Worm (Caenorhabditis elegans): ENCODE results near the gene srsx-17.

The srsx-17 gene

DNA sequence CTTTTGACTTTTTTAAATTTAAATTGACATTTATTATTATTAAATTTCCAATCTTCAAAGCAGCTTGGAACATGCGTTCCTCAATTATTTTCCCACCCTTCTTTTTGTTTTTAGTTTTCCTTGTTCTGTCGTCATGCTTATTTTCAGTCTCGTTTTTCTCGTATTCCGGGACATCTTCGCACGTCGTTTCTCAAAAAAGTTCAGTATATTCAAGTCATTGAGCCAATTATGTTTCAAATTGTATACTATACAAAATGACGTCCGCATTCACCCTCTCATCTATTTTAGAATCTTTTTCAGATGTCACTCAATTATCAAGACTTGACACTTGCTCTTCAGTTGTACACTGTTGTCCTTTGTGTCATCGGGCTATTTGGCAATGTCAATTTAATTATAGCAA, at the start of gene srsx-17:
TSS of gene srsx-17 (plus strand) at position 301 of the 400 bp plus-strand sequence.
- TF ChIP-seq ztf-4 (tag; optimal IDR thresholded peaks at IDR 0.05): no peak
- TF ChIP-seq egl-27 (tag; optimal IDR thresholded peaks at IDR 0.05): no peak
- no peak for TF ChIP-seq efl-1 (optimal IDR thresholded peaks at IDR 0.05)
- TF ChIP-seq efl-1 (GFP tag; optimal IDR thresholded peaks at IDR 0.05 in 1 of 2): peak in 1 of 2 experiments; percentile 18
- no peak for TF ChIP-seq C34B4.2 (tag; optimal IDR thresholded peaks at IDR 0.05)
- no peak for TF ChIP-seq fkh-10 (GFP tag; optimal IDR thresholded peaks at IDR 0.05)
- no peak for TF ChIP-seq nhr-28 (tag; optimal IDR thresholded peaks at IDR 0.05)

DNA sequence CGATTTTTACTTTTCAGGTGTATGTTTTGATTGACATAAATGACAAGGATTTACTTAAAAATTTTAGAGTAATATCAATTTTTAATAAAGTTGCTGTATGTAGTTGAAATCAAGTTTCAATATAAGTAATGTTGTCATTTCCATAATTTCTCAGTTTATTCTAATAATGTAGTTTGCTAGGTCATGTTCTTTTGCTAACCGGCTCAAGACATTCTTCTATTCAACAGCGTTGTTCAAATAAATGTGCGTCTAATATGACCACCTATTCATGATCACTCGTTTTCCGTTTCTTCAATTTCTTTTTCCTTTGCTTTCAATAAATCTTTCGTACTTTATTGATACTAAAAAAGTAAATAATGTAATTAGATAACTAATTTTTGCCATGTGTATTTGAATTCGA, 47.4 kb upstream of the srsx-17 start, which contains the start of gene C02G6.3:
TSS of gene C02G6.3 (plus strand) at position 301 of the 400 bp plus-strand sequence.
- TF ChIP-seq efl-3 (GFP tag; optimal IDR thresholded peaks at IDR 0.05) (no peak), nhr-237 (tag; optimal IDR thresholded peaks at IDR 0.05) (no peak), vab-15 (tag; optimal IDR thresholded peaks at IDR 0.05) (no peak), mep-1 (tag; optimal IDR thresholded peaks at IDR 0.05) (no peak), lin-39 (tag; optimal IDR thresholded peaks at IDR 0.05) (no peak), skn-1 (tag; optimal IDR thresholded peaks at IDR 0.05) (no peak), alr-1 (tag; optimal IDR thresholded peaks at IDR 0.05; ENCODE audit: borderline replicate concordance) (no peak), ceh-90 (tag; optimal IDR thresholded peaks at IDR 0.05) (no peak), C04F5.9 (tag; optimal IDR thresholded peaks at IDR 0.05) (no peak), unc-86 (tag; optimal IDR thresholded peaks at IDR 0.05) (no peak), nhr-11 (tag; optimal IDR thresholded peaks at IDR 0.05) (no peak), aha-1 (tag; optimal IDR thresholded peaks at IDR 0.05) (no peak), swsn-7 (tag; optimal IDR thresholded peaks at IDR 0.05) (no peak)

DNA sequence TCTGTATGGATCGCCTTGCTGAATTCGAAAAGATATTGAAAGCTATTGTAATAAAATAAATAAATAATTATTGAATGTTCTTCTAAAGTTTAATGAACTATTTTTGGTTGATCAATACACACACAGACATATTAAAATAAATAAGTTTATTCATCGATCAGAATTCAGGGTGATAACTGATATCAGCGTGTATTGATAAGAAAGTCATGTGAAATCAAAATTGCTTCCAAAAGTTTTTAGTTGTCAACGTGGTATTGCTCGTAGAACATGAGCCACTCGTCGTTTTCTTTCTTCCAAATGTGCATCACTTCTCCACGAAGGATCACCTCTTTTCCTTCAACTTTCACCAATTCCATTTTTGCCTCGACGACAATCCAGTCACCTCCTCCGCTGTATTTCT, 45.0 kb upstream of the srsx-17 start:
- no peak for TF ChIP-seq nhr-90 (tag; optimal IDR thresholded peaks at IDR 0.05; ENCODE audit: poor library complexity)
- peak; percentile 79 for TF ChIP-seq elt-2 (tag; optimal IDR thresholded peaks at IDR 0.05)

DNA sequence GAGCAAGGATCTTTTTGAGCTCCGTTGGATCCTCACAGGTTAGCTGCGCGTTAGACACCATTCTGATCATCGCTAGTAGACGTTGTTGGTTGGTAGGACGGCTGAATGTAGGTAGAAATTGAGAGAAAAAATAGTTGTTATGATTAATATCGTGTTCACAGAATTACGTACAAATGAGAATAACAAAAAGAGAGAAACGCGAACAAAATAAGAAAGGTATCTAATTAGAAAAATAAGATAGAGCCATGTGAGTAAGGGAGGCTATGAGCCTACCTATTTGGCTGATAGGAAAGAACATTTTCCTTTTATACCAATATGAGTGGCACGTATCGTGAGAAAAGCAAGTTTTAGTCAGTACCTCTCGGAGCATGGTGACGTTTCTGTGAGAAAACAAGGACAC, 43.7 kb upstream of the srsx-17 start, which contains the start of gene C04E6.8:
TSS of gene C04E6.8 (minus strand) at position 101 of the 400 bp plus-strand sequence.
- TF ChIP-seq tbx-2 (tag; optimal IDR thresholded peaks at IDR 0.05) (no peak), tlp-1 (tag; optimal IDR thresholded peaks at IDR 0.05) (no peak), Y116A8C.19 (tag; optimal IDR thresholded peaks at IDR 0.05; ENCODE audit: borderline replicate concordance) (no peak), unc-98 (GFP tag; IDR thresholded peaks at IDR 0.05) (no peak), egl-13 (tag; optimal IDR thresholded peaks at IDR 0.05) (no peak), lin-14 (GFP tag; optimal IDR thresholded peaks at IDR 0.05) (no peak), sox-4 (tag; optimal IDR thresholded peaks at IDR 0.05) (no peak), swsn-7 (tag; optimal IDR thresholded peaks at IDR 0.05) (no peak), mep-1 (tag; optimal IDR thresholded peaks at IDR 0.05) (no peak), ets-5 (GFP tag; IDR thresholded peaks at IDR 0.05) (no peak), lir-3 (tag; optimal IDR thresholded peaks at IDR 0.05; ENCODE audit: poor library complexity) (no peak)

DNA sequence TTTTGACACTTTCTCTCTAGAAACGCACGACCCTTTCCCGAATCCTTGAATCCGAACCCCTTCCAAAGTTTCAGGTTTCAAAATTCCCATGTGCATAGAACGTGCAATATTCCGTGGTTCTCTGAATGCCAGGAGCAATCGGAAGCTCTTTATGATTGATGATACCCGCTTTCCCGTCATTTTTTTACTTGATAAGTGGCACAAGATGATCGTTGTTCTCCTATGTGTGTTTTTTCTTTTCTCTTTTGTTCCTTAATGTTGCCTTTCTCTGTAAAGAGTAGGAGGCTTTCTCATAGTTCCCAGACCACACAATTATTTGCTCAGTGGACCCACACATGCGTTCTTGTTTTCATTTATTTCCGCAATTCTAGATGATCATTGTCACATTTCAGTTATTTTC, 38.6 kb upstream of the srsx-17 start:
- TF ChIP-seq snu-23 (GFP tag; optimal IDR thresholded peaks at IDR 0.05) (no peak), efl-1 (optimal IDR thresholded peaks at IDR 0.05) (no peak), efl-1 (GFP tag; optimal IDR thresholded peaks at IDR 0.05 in 1 of 2) (peak in 1 of 2 experiments; percentile 86)

DNA sequence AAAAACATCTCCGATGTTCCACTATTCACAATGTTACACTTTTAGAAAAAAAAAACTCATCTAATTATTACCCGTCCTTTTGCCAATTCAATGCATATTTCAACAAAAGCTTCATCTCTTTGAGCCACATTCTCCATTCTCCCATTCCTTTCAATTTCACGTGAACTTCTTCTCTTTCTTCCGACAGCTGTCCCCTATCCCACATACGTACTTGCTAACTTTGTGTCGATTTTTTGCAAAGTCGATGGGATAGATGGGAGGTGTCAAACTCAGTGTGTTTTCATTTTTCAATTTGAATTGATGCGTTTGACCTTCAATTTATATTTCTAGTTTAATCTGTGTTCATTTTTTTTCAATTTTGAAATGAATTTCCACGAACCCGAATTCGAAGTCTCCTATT, 36.2 kb upstream of the srsx-17 start:
- TF ChIP-seq nhr-90 (tag; optimal IDR thresholded peaks at IDR 0.05; ENCODE audit: poor library complexity) (no peak), rnt-1 (tag; optimal IDR thresholded peaks at IDR 0.05) (peak; percentile 6), lin-14 (GFP tag; optimal IDR thresholded peaks at IDR 0.05) (peak; percentile 67)

All from whole organism, L1 larva.